Worm (Caenorhabditis elegans) whole organism, late embryonic: Measurements from ENCODE around the gene ubc-7.

Source experiments
- K09A11.1 ChIP-seq: sonication (generic microtip); optimal IDR thresholded peaks from 2 replicates; lab custom pipeline; 2017; ENCODE audit warnings: antibody characterized with exemption, mild to moderate bottlenecking, missing genetic modification characterization, missing compliant biosample characterization; ENCODE audit not compliant: insufficient read depth
- Y22D7AL.16 ChIP-seq: sonication (generic microtip); optimal IDR thresholded peaks from 2 replicates; lab custom pipeline; 2016; ENCODE audit warnings: missing genetic modification characterization, missing compliant biosample characterization
- ceh-19 ChIP-seq: fragments of 200-800 bp; sonication (Bioruptor generic); optimal IDR thresholded peaks from 2 replicates; lab custom pipeline; 2018; ENCODE audit warnings: mild to moderate bottlenecking, missing genetic modification characterization, missing compliant biosample characterization
- ceh-9 ChIP-seq: sonication (generic microtip); optimal IDR thresholded peaks from 2 replicates; lab custom pipeline; 2016; ENCODE audit warnings: mild to moderate bottlenecking, missing genetic modification characterization, inconsistent platforms, missing compliant biosample characterization
- dmd-4 ChIP-seq: sonication (generic microtip); optimal IDR thresholded peaks from 2 replicates; lab custom pipeline; 2016; ENCODE audit warnings: borderline replicate concordance, missing genetic modification characterization, missing compliant biosample characterization
- fkh-6 ChIP-seq: sonication (generic microtip); optimal IDR thresholded peaks from 2 replicates; lab custom pipeline; 2016; ENCODE audit warnings: missing genetic modification characterization, missing compliant biosample characterization
- hlh-8 ChIP-seq: sonication (generic microtip); optimal IDR thresholded peaks from 2 replicates; lab custom pipeline; 2016; ENCODE audit warnings: missing genotype, missing genetic modification characterization, missing compliant biosample characterization
- madf-2 ChIP-seq: sonication (generic microtip); optimal IDR thresholded peaks from 2 replicates; lab custom pipeline; 2017; ENCODE audit warnings: missing genetic modification characterization, missing compliant biosample characterization
- nfya-1 ChIP-seq: sonication (generic microtip); optimal IDR thresholded peaks from 2 replicates; lab custom pipeline; 2017; ENCODE audit warnings: missing genetic modification characterization, mild to moderate bottlenecking, missing compliant biosample characterization, antibody characterized with exemption, moderate library complexity
- nhr-11 ChIP-seq: fragments of 150-350 bp; optimal IDR thresholded peaks from 2 replicates; lab custom pipeline; 2014; ENCODE audit warnings: missing biosample characterization, missing genetic modification characterization
- pha-2 ChIP-seq: sonication (generic microtip); optimal IDR thresholded peaks from 2 replicates; lab custom pipeline; 2017; ENCODE audit warnings: mild to moderate bottlenecking, missing genetic modification characterization, missing compliant biosample characterization
- unc-86 ChIP-seq: sonication (generic microtip); optimal IDR thresholded peaks from 2 replicates; lab custom pipeline; 2016; ENCODE audit warnings: missing genetic modification characterization, missing compliant biosample characterization

DNA sequence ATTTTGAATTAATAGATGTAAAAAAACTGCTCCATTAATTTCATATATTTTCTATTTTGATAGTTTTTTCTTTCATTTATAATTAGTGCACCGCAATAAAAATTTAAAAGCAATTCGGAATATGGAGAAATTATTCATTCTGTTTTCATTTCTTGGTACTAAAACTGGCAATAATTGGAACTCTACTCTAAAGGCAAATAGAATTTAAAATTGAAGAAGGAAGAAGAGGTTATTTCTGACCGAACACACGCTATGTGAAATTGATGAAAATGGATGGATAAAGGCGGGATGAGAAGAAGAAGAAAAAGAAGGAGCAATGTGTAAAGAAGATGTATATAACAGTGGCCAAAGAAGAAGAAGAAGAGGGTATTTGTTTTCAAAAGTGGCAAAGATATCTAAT lies 47.7 kb downstream of the ubc-7 start:
- no peak for TF ChIP-seq madf-2 (tag; lab: Kevin White, UChicago)
- TF ChIP-seq nfya-1 (tag; lab: Kevin White, UChicago), result no peak
- TF ChIP-seq ceh-9, result no peak
- TF ChIP-seq Y22D7AL.16 (tag; lab: Kevin White, UChicago), result no peak
- no peak for TF ChIP-seq fkh-6
- TF ChIP-seq dmd-4, result no peak
- no peak for TF ChIP-seq hlh-8 (tag; lab: Kevin White, UChicago)
- TF ChIP-seq K09A11.1, result no peak
- TF ChIP-seq ceh-19, result no peak
- TF ChIP-seq nhr-11 (tag; lab: Kevin White, UChicago), result no peak
- no peak for TF ChIP-seq pha-2 (tag; lab: Kevin White, UChicago)
- TF ChIP-seq unc-86 (tag; lab: Kevin White, UChicago), result no peak
